Worm (Caenorhabditis elegans) whole organism, L4/young adult: ENCODE measurements around the gene C08B6.11.

Experiments
- W03F9.2 ChIP-seq: fragments of 150-350 bp; optimal IDR thresholded peaks from 2 replicates; lab custom pipeline; 2014; ENCODE audit warnings: missing biosample characterization, missing genetic modification characterization
- dao-5 ChIP-seq: sonication (generic microtip); optimal IDR thresholded peaks from 2 replicates; lab custom pipeline; 2016; ENCODE audit warnings: missing genotype, missing genetic modification characterization, moderate library complexity, missing compliant biosample characterization
- him-1 ChIP-seq: sonication (generic microtip); optimal IDR thresholded peaks from 2 replicates; lab custom pipeline; 2016; ENCODE audit warnings: missing genotype, missing genetic modification reagents, missing genetic modification characterization, missing compliant biosample characterization

Gene C08B6.11

DNA sequence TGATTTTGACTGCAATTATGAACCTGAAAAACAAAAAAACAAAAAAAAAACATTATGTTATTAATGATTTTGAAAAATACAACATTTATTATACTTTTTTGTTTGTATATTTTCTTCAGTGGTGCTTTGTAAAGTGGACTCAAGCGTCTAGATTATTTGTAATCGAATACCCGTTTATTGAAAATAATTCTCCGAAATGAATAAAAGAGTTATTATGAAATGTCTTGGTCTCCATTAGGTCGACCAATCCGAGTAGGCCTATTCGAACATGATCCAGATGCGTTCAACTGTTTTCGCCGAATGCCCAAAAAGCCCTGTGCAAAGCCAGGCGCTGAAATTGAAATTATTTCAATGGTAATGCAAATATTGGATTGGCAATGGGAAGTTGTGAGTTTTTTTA, 10.1 kb downstream of the C08B6.11 start, which contains the start of gene C08B6.5:
Gene C08B6.5 (plus strand): TSS at position 301 of the 400 bp plus-strand sequence.
- TF ChIP-seq W03F9.2 (tag; lab: Kevin White, UChicago) (no peak), dao-5 (tag; lab: Kevin White, UChicago) (no peak), him-1 (no peak)

DNA sequence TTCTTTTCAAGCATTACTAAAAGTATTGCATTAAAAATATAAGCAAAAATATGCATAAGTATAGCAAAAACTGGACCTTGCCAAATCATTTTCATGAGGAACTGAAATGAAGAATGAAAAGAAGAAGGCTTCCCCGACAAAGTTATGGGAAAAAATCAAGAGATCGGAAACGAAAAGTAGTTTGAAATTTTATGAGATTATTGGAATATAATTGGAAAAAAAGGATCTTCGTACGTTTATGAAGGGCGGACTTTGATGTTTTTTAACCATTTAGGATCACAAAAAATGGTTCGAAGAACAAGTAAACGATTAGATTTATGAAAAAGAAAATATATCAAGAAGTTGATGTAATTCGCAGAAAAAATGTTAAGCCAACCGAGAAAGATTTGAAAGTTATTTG, 13.5 kb downstream of the C08B6.11 start, which contains the start of gene srxa-18:
Gene srxa-18 (minus strand): TSS at position 100 of the 400 bp plus-strand sequence.
- TF ChIP-seq him-1 (no peak), dao-5 (tag; lab: Kevin White, UChicago) (no peak), W03F9.2 (tag; lab: Kevin White, UChicago) (no peak)

ce11 chrV:10122670-10123069, 15.3 kb downstream of the C08B6.11 start, which contains the start of gene srxa-19:
Gene srxa-19, minus strand, starts transcription at chrV:10122770.
- TF ChIP-seq dao-5 (tag; lab: Kevin White, UChicago) (no peak), him-1 (no peak), W03F9.2 (tag; lab: Kevin White, UChicago) (no peak)

DNA sequence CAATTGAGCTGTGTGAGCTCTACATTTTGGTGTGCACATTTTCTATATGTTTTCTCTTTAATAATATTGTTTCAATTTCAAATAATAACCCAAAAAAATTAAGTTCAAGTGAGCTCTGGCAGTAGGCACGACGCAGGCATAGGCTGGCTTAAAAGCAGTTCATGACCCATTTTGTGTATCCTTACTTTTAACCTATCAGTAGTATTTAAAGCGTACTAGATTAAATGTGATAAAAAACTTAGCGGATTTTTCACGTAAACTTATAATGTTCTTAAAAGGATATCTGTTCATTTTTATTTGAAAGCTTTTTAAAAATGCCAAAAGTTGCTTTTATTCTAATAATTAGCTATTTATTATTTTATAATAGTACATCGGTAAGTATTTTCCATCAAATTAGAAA, 15.9 kb downstream of the C08B6.11 start, which contains the start of gene C08B6.6:
Gene C08B6.6 (plus strand): TSS at position 301 of the 400 bp plus-strand sequence.
- TF ChIP-seq dao-5 (tag; lab: Kevin White, UChicago) (no peak), him-1 (no peak), W03F9.2 (tag; lab: Kevin White, UChicago) (no peak)

- TF ChIP-seq dao-5 (tag; lab: Kevin White, UChicago): no peak
- TF ChIP-seq W03F9.2 (tag; lab: Kevin White, UChicago): no peak
- no peak for TF ChIP-seq him-1
Observed at ce11 chrV:10124799-10125548, 17.6 kb downstream of the C08B6.11 start, which contains the start of gene C08B6.10. Gene C08B6.10, plus strand, starts transcription at chrV:10125498.

DNA sequence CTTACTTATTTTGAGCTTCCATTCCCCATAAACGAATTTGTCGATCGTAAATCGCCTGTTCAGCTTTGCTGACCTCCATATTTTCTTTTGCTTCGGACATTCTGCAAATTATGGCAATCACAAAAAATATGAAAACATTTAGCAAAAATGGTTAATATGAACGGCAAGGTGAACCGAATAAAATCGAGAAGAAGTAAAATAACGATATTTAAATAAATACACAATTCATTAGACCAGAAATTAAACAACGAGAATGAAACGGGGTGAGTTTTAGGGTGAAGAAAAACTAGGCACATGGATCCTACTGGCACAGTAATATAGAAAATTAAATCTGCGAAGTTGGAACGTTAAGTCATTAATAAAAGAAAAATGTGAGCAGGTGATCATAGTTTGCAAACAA, 22.8 kb downstream of the C08B6.11 start, which contains the start of gene aos-1:
Gene aos-1 (minus strand): TSS at position 101 of the 400 bp plus-strand sequence.
- TF ChIP-seq W03F9.2 (tag; lab: Kevin White, UChicago): no peak
- TF ChIP-seq dao-5 (tag; lab: Kevin White, UChicago): no peak
- TF ChIP-seq him-1: no peak

DNA sequence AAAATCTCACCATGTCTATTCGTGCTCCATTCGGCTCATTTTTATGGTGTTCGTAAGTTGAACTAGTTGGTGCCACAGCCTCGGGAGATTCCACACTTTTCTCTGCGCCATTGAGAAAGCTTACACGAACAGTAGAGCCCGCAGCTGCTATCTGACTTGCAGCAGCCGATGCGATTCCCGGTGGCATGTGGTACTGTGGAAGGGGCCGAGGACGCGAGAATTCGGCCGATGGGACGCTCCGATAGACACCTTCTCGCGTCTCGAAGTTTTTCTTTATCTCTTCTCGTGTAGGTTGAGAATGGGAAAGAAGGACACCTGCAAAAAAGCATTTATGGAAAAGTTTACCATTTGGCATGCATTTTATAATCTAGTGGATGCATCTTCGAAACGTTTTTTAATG, 25.9 kb downstream of the C08B6.11 start:
- no peak for TF ChIP-seq him-1

DNA sequence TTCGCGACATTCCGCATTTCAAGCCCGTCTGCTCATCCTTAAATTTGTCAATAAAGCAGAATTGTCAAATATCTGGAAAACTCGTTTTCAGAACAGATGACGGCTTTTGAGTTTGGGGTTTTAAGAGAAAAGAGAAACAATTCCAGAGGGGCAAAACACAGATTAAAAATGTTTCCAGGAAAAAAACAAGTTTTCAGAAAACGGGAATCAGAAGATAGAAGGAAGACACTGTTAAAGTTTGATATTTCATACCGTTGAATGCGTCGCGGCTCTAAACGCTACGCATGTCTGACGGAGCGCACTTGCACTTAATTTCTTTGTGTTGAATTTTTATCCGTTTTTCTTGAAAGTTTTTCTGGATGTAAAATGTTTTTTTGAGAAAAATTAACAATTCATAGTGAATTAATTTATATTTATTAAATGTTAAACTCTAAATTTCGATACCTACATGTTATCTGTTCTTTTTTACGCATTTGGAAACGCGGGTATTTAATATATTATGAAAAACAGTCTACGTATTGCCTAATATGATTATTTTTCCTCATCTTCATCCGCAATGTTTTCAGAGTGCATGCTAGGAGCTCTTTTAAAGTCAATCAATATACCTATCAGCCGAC, 26.8 kb downstream of the C08B6.11 start, which contains the start of the genes C08B6.18, wdr-20 and C08B6.8:
Gene C08B6.18 (minus strand): TSS at position 51 of the 617 bp plus-strand sequence.
Gene wdr-20 (minus strand): TSS at position 82 of the 617 bp plus-strand sequence.
Gene C08B6.8 (plus strand): TSS at position 567 of the 617 bp plus-strand sequence.
- TF ChIP-seq him-1 (no peak), W03F9.2 (tag; lab: Kevin White, UChicago) (no peak), dao-5 (tag; lab: Kevin White, UChicago) (no peak)

- TF ChIP-seq dao-5 (tag; lab: Kevin White, UChicago) (no peak), W03F9.2 (tag; lab: Kevin White, UChicago) (no peak), him-1 (no peak)
Observed at ce11 chrV:10145653-10146052, 38.2 kb downstream of the C08B6.11 start, which contains the start of gene C51E3.9. Gene C51E3.9, plus strand, starts transcription at chrV:10145953.

DNA sequence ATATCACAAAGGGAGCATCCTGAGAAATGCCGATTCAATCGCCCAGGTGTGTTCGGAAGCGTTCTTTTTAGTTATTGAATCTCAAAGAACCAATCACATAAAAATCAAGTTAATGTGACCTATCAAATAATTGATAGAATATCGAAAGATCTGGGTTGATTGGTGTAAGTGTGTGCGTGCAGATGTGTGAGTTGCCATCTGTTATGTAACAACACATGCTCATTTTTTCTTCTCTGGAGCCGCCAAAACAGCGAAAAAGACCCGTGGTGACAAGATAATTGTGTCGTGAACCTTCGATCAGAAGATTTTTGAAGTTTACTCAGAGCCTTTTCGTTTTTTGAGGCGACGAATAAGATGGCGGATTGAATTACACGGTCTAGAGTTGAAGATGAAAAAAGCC, 39.4 kb downstream of the C08B6.11 start:
- TF ChIP-seq him-1 (no peak), W03F9.2 (tag; lab: Kevin White, UChicago) (no peak), dao-5 (tag; lab: Kevin White, UChicago) (no peak)

DNA sequence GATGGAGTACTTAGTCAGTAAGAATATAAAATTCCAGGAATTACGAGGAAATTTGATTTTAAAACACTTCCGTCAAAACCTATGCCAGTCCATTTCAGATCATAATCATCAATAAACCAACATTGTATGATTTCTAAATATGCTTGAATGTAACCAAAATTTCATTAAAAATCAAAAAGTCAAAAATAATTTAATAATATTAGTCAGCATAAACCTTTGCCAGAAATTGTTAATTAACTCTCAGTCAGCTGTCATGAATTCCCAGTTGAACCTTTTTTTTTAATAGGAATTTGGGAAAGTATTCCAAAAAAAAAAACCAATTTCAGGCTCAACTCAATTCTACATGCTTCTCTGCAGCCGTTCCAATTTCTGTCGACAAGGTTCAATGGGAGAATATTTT, 40.9 kb downstream of the C08B6.11 start, which contains the start of gene srsx-26:
Gene srsx-26 (plus strand): TSS at position 301 of the 400 bp plus-strand sequence.
- TF ChIP-seq him-1: no peak
- TF ChIP-seq W03F9.2 (tag; lab: Kevin White, UChicago): no peak
- TF ChIP-seq dao-5 (tag; lab: Kevin White, UChicago): no peak

- TF ChIP-seq dao-5 (tag; lab: Kevin White, UChicago) (no peak), W03F9.2 (tag; lab: Kevin White, UChicago) (no peak), him-1 (no peak)
Observed at ce11 chrV:10149728-10150127, 42.3 kb downstream of the C08B6.11 start, which contains the start of gene srsx-27. Gene srsx-27, plus strand, starts transcription at chrV:10150028.

DNA sequence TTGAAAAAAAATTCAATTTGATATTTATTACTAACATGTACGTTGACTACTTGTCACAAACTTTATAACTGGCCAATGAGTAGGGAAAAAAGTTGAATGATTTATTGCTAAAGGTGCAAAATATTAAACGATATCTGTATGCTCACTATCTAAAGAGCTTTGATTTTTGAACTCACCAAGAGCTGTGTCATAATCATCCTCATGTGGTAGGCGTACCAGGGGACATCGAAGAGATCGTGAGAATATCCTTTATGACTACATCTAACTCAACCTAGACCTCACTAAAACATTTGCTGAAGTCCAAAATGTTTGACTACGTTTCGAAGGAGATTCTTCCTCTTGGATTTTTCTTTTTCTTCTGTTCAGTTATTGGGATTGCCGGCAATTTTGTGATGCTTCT, 44.9 kb downstream of the C08B6.11 start, which contains the start of gene srsx-28:
Gene srsx-28 (plus strand): TSS at position 301 of the 400 bp plus-strand sequence.
- TF ChIP-seq W03F9.2 (tag; lab: Kevin White, UChicago) (no peak), dao-5 (tag; lab: Kevin White, UChicago) (no peak), him-1 (no peak)
